Worm (Caenorhabditis elegans) whole organism, L4 larva: ENCODE data around the gene ZC250.4.

Experiments used
- R02D3.7 ChIP-seq: fragments of 150-350 bp; sonication (generic microtip); optimal IDR thresholded peaks from 3 replicates; lab custom pipeline; 2014; ENCODE audit warnings: missing biosample characterization, missing genetic modification characterization
- Y5F2A.4 ChIP-seq: fragments of 200-800 bp; sonication (Bioruptor generic); optimal IDR thresholded peaks from 2 replicates; lab custom pipeline; 2018; ENCODE audit warnings: mild to moderate bottlenecking, missing genetic modification characterization, missing compliant biosample characterization
- aha-1 ChIP-seq: fragments of 150-350 bp; peaks from one replicate; lab custom pipeline; 2014; ENCODE audit warnings: missing biosample characterization, missing genetic modification characterization
- ama-1 ChIP-seq: fragments of 150-350 bp; optimal IDR thresholded peaks from 2 replicates; lab custom pipeline; 2014; ENCODE audit warnings: inconsistent platforms, mixed read lengths
- ceh-28 ChIP-seq: fragments of 150-350 bp; optimal IDR thresholded peaks from 2 replicates; lab custom pipeline; 2014; ENCODE audit warnings: missing biosample characterization, missing genetic modification reagents, missing genetic modification characterization
- ceh-82 ChIP-seq: sonication (generic microtip); optimal IDR thresholded peaks from 2 replicates; lab custom pipeline; 2017; ENCODE audit warnings: missing biosample characterization, missing genetic modification characterization
- fos-1 ChIP-seq: fragments of 150-350 bp; optimal IDR thresholded peaks from 2 replicates; lab custom pipeline; 2014; ENCODE audit warnings: missing biosample characterization, missing genetic modification characterization
- jun-1 ChIP-seq: fragments of 150-350 bp; optimal IDR thresholded peaks from 2 replicates; lab custom pipeline; 2014; ENCODE audit warnings: missing biosample characterization, missing genetic modification reagents, missing genetic modification characterization
- madf-5 ChIP-seq, 2 experiments: fragments of 200-800 bp; sonication (Bioruptor generic); IDR thresholded peaks; 2 replicates each; pipeline ENCODE4 v1.3.6; 2022; ENCODE audit warnings: missing compliant biosample characterization in 2 of 2, missing genetic modification characterization in 2 of 2
- nhr-102 ChIP-seq: sonication (generic microtip); optimal IDR thresholded peaks from 2 replicates; lab custom pipeline; 2016; ENCODE audit warnings: mild to moderate bottlenecking, missing genetic modification characterization, moderate library complexity, missing compliant biosample characterization
- nhr-76 ChIP-seq: fragments of 150-350 bp; optimal IDR thresholded peaks from 2 replicates; lab custom pipeline; 2014; ENCODE audit warnings: missing biosample characterization, missing genetic modification characterization
- nhr-77 ChIP-seq: fragments of 150-350 bp; optimal IDR thresholded peaks from 2 replicates; lab custom pipeline; 2014; ENCODE audit warnings: missing biosample characterization, missing genetic modification characterization
- pqm-1 ChIP-seq: sonication (generic microtip); optimal IDR thresholded peaks from 2 replicates; lab custom pipeline; 2017; ENCODE audit warnings: missing biosample characterization, missing genetic modification characterization
- snpc-4 ChIP-seq: fragments of 150-350 bp; optimal IDR thresholded peaks from 2 replicates; lab custom pipeline; 2014; ENCODE audit warnings: missing biosample characterization, missing genetic modification characterization

- TF ChIP-seq ama-1, result no peak
- no peak for TF ChIP-seq nhr-76 (tag; lab: Kevin White, UChicago)
- no peak for TF ChIP-seq jun-1
- TF ChIP-seq ceh-28, result no peak
- no peak for TF ChIP-seq aha-1 (tag; lab: Kevin White, UChicago)
- TF ChIP-seq snpc-4 (tag; lab: Kevin White, UChicago), result no peak
- TF ChIP-seq Y5F2A.4, result no peak
- no peak for TF ChIP-seq ceh-82 (tag; lab: Kevin White, UChicago)
- TF ChIP-seq madf-5 (GFP tag; IDR thresholded peaks at IDR 0.05; lab: Robert Waterston, UW), result no peak
- TF ChIP-seq fos-1 (tag; lab: Kevin White, UChicago), result no peak
- TF ChIP-seq R02D3.7 (tag; lab: Kevin White, UChicago), result no peak
- no peak for TF ChIP-seq nhr-77
- no peak for TF ChIP-seq pqm-1 (tag; lab: Kevin White, UChicago)
- TF ChIP-seq nhr-102 (tag; lab: Kevin White, UChicago), result no peak
Measured at ce11 chrV:5792031-5792430, 20.9 kb downstream of the ZC250.4 start, which contains the start of gene ZC250.2.
